Worm (Caenorhabditis elegans) whole organism, L4/young adult: Measurements from ENCODE around the gene prp-38.

Source experiments
- W03F9.2 ChIP-seq: fragments of 150-350 bp; optimal IDR thresholded peaks from 2 replicates; lab custom pipeline; 2014; ENCODE audit warnings: missing biosample characterization, missing genetic modification characterization
- dao-5 ChIP-seq: sonication (generic microtip); optimal IDR thresholded peaks from 2 replicates; lab custom pipeline; 2016; ENCODE audit warnings: missing genotype, missing genetic modification characterization, moderate library complexity, missing compliant biosample characterization
- him-1 ChIP-seq: sonication (generic microtip); optimal IDR thresholded peaks from 2 replicates; lab custom pipeline; 2016; ENCODE audit warnings: missing genotype, missing genetic modification reagents, missing genetic modification characterization, missing compliant biosample characterization

DNA sequence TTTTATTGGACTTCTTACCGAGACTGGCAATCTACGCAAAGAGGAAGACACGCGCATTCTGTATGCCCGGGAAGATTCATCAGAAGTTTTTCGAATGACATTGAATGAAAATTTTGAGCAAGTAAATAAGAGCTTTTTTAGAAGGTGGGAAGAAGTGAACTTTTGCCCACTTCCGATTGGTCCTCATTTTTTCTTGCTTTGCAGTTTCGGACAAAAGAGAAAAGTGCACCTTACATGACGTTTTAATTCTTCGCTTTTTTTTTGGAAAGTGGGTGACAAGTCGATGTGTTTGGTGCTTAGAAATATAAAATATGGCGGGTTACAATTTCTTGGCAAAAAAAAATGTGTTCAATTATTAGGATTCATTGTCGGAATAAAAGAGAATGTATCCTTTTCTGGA lies 1.5 kb downstream of the prp-38 start, which contains the start of gene secs-1:
- TF ChIP-seq him-1 (tag; lab: Kevin White, UChicago) (no peak), dao-5 (tag; lab: Kevin White, UChicago) (no peak), W03F9.2 (tag; lab: Kevin White, UChicago) (no peak)
